Worm (Caenorhabditis elegans) whole organism, L2 larva: ENCODE measurements around the gene str-253.

Source experiments
- R02D3.7 ChIP-seq: fragments of 150-350 bp; optimal IDR thresholded peaks from 2 replicates; lab custom pipeline; 2014; ENCODE audit warnings: missing biosample characterization, missing genetic modification characterization
- ceh-82 ChIP-seq: fragments of 150-350 bp; optimal IDR thresholded peaks from 2 replicates; lab custom pipeline; 2014; ENCODE audit warnings: missing biosample characterization, missing genetic modification characterization
- lin-39 ChIP-seq: fragments of 150-350 bp; optimal IDR thresholded peaks from 2 replicates; lab custom pipeline; 2014; ENCODE audit warnings: missing biosample characterization, missing genetic modification reagents, missing genetic modification characterization
- nhr-10 ChIP-seq: sonication (generic microtip); optimal IDR thresholded peaks from 2 replicates; lab custom pipeline; 2017; ENCODE audit warnings: missing biosample characterization, missing genetic modification characterization
- nhr-11 ChIP-seq: fragments of 150-350 bp; optimal IDR thresholded peaks from 2 replicates; lab custom pipeline; 2014; ENCODE audit warnings: missing biosample characterization, missing genetic modification characterization
- ztf-11 ChIP-seq: sonication (generic microtip); optimal IDR thresholded peaks from 2 replicates; lab custom pipeline; 2017; ENCODE audit warnings: missing biosample characterization, missing genetic modification characterization

ce11 chrV:2206181-2206580 is 48.2 kb downstream of the str-253 start, which contains the start of gene srt-40:
- no peak for TF ChIP-seq ztf-11 (tag; lab: Kevin White, UChicago)
- no peak for TF ChIP-seq R02D3.7
- TF ChIP-seq ceh-82 (tag; lab: Kevin White, UChicago), result no peak
- no peak for TF ChIP-seq lin-39
- TF ChIP-seq nhr-11, result no peak
- TF ChIP-seq nhr-10, result no peak
